Worm (Caenorhabditis elegans): ENCODE data around the gene tsp-21.

- TF ChIP-seq aly-2 (tag; optimal IDR thresholded peaks at IDR 0.05), result no peak
- peak; percentile 59 for TF ChIP-seq fos-1 (tag; optimal IDR thresholded peaks at IDR 0.05)
- peak; percentile 50 for TF ChIP-seq ama-1 (optimal IDR thresholded peaks at IDR 0.05)
- TF ChIP-seq nhr-76 (tag; optimal IDR thresholded peaks at IDR 0.05), result no peak
- peak; percentile 84 for TF ChIP-seq lin-39 (tag; optimal IDR thresholded peaks at IDR 0.05)
- TF ChIP-seq egl-27 (tag; optimal IDR thresholded peaks at IDR 0.05), result peak; percentile 84
- TF ChIP-seq snpc-4 (tag; optimal IDR thresholded peaks at IDR 0.05), result peak; percentile 61
- TF ChIP-seq pqm-1 (tag; optimal IDR thresholded peaks at IDR 0.05), result peak; percentile 85
- TF ChIP-seq fkh-10 (GFP tag; optimal IDR thresholded peaks at IDR 0.05), result no peak
- TF ChIP-seq elt-1 (tag; optimal IDR thresholded peaks at IDR 0.05), result peak; percentile 41
- TF ChIP-seq mdl-1 (tag; optimal IDR thresholded peaks at IDR 0.05), result no peak
- TF ChIP-seq skn-1 (tag; optimal IDR thresholded peaks at IDR 0.05), result peak; percentile 66
- peak; percentile 97 for TF ChIP-seq nhr-25 (tag; optimal IDR thresholded peaks at IDR 0.05)
Measured at ce11 chrX:9932226-9932773, at the start of gene tsp-21.
